Worm (Caenorhabditis elegans) whole organism, L4/young adult: ENCODE results near the gene Y47G7B.2.

ENCODE experiments used
- W03F9.2 ChIP-seq: fragments of 150-350 bp; optimal IDR thresholded peaks from 2 replicates; lab custom pipeline; 2014; ENCODE audit warnings: missing biosample characterization, missing genetic modification characterization
- dao-5 ChIP-seq: sonication (generic microtip); optimal IDR thresholded peaks from 2 replicates; lab custom pipeline; 2016; ENCODE audit warnings: missing genotype, missing genetic modification characterization, moderate library complexity, missing compliant biosample characterization
- him-1 ChIP-seq: sonication (generic microtip); optimal IDR thresholded peaks from 2 replicates; lab custom pipeline; 2016; ENCODE audit warnings: missing genotype, missing genetic modification reagents, missing genetic modification characterization, missing compliant biosample characterization

Y47G7B.2 gene

DNA sequence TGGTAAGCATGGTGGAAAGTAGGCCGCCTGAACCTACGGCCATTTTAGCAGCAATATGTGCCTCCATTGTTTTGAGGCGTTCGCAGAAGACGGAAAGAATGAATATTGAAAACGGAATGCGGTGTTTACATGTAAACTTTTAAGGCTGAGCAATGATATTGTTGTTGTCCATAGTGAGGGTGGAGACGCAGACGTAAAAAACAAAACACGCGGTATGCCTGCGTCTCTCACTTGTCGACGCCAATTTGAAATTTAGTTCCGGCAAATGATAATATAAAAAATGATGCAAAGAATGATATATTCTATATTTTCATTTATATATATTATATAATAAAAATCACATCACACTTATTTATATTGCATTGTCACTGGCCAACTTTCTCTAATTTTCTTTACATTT lies at the start of gene Y47G7B.2:
Gene Y47G7B.2 (minus strand): TSS at position 143 of the 400 bp plus-strand sequence.
- TF ChIP-seq him-1 (tag; lab: Kevin White, UChicago) (no peak), dao-5 (tag; lab: Kevin White, UChicago) (no peak), W03F9.2 (tag; lab: Kevin White, UChicago) (no peak)

DNA sequence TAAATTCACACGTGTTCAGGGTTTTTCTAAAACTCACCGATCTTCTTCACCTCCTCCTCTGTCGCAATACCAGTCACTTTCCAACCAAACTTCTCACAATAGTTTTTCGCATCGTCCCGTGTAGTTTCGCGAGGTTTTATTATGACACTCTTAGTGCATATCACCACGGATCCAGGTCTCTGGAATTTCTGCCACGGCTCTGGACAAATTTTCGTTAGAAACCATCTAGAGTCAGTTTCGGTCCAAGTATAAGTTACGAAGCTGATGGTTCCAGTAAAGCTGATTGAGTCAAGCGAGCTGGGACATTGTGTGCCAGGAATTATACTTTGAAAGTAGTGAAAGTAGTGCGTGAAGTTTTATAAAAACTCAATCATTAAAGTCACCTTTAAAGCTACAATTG lies 48.5 kb upstream of the Y47G7B.2 start:
- TF ChIP-seq dao-5 (tag; lab: Kevin White, UChicago) = no peak
- TF ChIP-seq him-1 (tag; lab: Kevin White, UChicago) = no peak
- TF ChIP-seq W03F9.2 (tag; lab: Kevin White, UChicago) = no peak

DNA sequence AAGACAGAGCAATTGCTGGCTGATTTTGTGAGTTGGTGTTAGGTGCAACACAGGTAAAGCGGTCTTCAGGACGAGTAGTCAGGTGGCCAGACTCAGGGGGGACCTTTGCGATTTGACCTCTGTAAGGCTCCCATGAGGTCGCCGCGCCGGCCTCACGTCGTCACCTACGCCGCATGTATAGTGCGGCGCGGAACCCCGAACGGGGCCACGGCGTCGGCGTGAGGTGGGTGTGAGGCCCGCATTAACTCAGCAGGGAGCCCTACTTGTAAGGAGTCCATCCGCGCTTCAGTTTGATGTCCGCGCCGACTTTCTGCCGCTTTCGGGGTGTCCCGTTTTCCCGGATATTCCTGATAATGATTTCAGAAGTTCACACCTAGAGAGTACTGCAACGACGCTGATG lies 46.8 kb upstream of the Y47G7B.2 start:
- no peak for TF ChIP-seq dao-5 (tag; lab: Kevin White, UChicago)
- no peak for TF ChIP-seq him-1 (tag; lab: Kevin White, UChicago)
- no peak for TF ChIP-seq W03F9.2 (tag; lab: Kevin White, UChicago)

DNA sequence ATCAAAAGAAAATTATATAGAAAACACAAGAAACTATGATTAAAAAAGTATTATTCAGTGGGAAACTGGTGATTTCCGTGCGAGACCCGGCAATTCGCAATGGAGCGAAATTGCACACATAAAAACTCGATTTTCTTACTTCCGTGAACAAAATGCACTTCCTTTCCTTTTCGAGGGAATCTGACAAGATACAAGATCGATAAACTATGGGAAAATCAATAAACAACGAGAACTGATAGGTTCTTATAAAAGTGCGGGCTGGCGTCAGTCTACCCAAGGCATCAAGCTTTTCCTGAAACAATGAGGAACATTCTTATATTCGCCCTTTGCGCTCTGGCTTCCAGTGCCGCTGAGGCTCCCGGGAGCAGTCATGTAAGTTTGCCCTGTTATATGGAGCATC lies 45.2 kb upstream of the Y47G7B.2 start, which contains the start of gene F29A7.3:
Gene F29A7.3 (plus strand): TSS at position 301 of the 400 bp plus-strand sequence.
- TF ChIP-seq dao-5 (tag; lab: Kevin White, UChicago) (no peak), him-1 (tag; lab: Kevin White, UChicago) (no peak), W03F9.2 (tag; lab: Kevin White, UChicago) (no peak)

DNA sequence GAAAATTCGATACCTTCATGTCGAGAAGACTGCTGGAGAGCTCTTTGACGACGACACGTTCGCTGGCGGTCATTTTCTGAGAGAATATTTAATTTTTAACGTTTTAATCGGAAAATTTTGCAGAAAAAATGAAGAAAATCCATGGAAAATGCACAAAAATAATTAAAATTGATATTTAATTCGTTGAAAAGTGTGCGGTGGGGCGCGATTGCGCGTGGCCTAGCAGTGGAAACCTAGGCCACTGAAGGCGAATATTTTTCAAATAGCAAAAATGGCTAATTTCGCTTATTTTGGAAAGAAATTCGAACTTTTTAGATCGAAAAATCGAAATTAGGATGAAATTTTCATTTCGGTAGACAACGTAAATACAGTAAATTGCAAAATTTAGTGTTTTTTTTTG lies 44.7 kb upstream of the Y47G7B.2 start, which contains the start of gene F29A7.6:
Gene F29A7.6 (minus strand): TSS at position 76 of the 400 bp plus-strand sequence.
- TF ChIP-seq W03F9.2 (tag; lab: Kevin White, UChicago) = peak; percentile 76
- no peak for TF ChIP-seq dao-5 (tag; lab: Kevin White, UChicago)
- no peak for TF ChIP-seq him-1 (tag; lab: Kevin White, UChicago)

DNA sequence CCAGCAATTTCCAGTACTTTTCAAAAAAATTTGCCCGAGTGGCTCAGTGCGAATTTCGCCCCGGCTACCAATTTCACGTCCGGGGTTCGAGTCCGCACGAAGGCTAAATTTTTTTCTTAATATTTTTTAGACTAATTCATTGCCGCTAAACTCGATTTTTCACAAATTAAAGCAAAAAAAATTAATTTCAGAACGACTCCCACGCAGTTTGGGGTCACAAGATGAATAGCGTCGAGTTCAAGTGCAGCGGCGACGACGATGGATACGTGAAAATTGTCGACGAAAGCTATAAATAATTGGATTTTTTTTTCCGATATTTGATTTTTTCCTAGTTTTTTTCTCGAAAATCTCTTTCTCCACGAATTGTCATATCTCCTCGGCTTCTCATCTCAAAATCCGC lies 43.5 kb upstream of the Y47G7B.2 start:
- no peak for TF ChIP-seq him-1 (tag; lab: Kevin White, UChicago)
- no peak for TF ChIP-seq dao-5 (tag; lab: Kevin White, UChicago)
- no peak for TF ChIP-seq W03F9.2 (tag; lab: Kevin White, UChicago)

DNA sequence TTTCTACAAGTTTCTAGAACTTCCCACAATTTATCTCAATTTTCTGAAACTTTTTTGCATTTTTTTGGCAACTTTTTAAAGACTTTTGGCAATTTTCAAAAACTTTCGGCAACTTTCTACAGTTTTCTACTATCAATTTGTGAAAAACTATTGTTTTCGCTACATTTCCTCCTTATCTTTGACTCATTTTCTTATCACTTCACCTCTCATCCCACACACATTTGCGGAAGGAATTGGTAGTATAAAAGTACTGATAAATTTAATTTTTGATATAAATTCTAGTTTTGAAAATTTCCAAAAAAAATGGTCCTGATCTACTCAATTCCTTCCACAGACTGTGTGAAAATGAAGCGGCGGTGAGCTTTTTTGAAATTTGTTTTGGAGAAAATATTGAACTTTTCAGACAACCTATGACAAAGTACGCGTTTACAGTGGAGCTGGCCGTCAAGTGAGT lies 41.8 kb upstream of the Y47G7B.2 start, which contains the start of gene F29A7.4:
Gene F29A7.4 (plus strand): TSS at position 404 of the 454 bp plus-strand sequence.
- TF ChIP-seq W03F9.2 (tag; lab: Kevin White, UChicago) = no peak
- no peak for TF ChIP-seq him-1 (tag; lab: Kevin White, UChicago)
- no peak for TF ChIP-seq dao-5 (tag; lab: Kevin White, UChicago)

DNA sequence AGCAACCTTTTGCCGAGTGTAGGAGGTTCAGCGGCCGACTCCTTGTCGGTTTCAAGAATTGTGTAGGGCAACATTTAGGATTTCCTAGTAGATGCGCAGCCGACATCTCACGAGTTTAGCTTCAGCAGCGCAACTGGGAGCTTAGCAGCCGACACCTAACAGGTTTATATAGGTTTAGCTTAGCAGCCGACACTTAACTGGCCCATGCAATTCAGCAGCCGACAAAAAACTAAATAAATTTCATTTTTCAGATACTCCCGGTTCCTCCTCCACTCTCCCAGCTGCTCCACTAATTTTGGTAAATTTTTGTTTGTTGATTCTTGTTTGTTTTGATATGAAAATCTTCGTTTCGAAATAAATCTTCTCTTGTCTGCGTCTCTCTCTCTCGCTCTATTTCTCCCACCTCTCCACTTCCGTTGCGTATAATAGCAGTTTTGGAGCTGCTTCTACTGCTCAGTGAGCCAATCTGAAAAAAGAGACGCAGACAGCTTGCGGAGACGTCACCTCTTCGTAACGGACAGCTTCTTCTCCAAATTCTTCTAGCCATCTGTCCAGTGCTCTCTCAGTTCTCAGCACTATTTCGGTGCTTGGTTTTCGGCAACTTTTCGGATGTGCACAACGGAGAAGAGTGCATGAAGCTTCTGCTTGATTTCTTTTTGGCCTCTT lies 40.3 kb upstream of the Y47G7B.2 start:
- TF ChIP-seq dao-5 (tag; lab: Kevin White, UChicago) (no peak), him-1 (tag; lab: Kevin White, UChicago) (peak; percentile 18), W03F9.2 (tag; lab: Kevin White, UChicago) (no peak)

DNA sequence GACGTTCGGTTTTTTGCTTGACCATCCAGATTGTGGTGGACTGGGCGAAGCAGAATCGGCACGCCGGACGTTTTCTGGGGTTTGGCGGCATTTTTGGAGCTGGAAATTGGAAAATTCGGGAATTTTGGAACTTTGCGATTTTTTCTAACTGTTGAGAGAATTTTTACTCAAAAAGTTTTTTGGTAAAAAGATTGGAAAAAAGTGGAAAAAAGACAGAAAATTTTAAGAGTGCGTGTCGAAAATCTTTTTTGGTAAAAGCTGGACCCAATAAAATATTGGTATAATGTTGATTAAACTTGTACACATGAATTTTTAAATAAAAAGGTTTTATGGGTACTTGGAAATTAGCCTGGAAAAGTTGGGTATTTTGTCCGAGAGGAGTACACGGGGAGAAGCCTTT lies 34.4 kb upstream of the Y47G7B.2 start, which contains the start of gene T05A8.7:
Gene T05A8.7 (minus strand): TSS at position 101 of the 400 bp plus-strand sequence.
- TF ChIP-seq W03F9.2 (tag; lab: Kevin White, UChicago) (no peak), him-1 (tag; lab: Kevin White, UChicago) (no peak), dao-5 (tag; lab: Kevin White, UChicago) (no peak)

DNA sequence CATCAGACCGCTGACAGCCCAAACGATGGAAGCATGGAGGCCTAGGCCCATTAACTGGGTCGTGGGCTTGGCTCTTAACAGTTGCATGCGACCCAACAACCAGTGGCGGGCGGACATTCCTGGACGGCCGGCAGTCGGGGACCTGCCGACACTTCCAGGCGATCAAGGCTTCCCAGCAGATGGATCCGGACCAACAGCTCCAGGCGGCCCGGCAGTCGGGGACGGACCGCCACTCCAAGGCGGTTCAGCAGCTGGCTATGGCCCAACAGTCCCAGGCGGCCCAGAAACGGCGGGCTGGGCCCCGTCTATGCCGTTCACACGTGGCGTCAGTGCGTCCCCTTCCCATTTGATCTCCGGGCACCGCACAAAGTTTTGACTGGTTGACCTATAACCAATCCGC lies 33.6 kb upstream of the Y47G7B.2 start:
- TF ChIP-seq dao-5 (tag; lab: Kevin White, UChicago) (no peak), him-1 (tag; lab: Kevin White, UChicago) (no peak), W03F9.2 (tag; lab: Kevin White, UChicago) (no peak)

DNA sequence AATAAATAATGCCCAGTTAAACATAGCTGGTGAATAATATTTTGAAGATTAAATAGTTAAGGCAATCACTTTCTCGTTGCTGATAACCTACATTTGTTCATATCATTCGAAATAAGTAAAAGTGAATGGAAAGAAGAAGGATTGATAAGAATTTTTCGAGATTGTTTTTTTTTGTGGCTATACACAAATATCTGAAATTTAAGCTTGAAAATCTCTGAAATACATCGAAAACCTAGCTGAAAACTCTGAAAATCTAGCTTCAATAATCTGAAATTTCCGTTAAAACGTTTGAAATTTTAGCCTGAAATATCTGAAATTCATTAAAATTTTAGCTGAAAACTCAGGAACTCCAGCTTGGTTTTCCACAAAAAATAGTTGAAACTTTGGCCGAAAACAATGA lies 31.8 kb upstream of the Y47G7B.2 start, which contains the start of gene T05A8.6:
Gene T05A8.6 (minus strand): TSS at position 101 of the 400 bp plus-strand sequence.
- TF ChIP-seq dao-5 (tag; lab: Kevin White, UChicago) (no peak), W03F9.2 (tag; lab: Kevin White, UChicago) (no peak)

DNA sequence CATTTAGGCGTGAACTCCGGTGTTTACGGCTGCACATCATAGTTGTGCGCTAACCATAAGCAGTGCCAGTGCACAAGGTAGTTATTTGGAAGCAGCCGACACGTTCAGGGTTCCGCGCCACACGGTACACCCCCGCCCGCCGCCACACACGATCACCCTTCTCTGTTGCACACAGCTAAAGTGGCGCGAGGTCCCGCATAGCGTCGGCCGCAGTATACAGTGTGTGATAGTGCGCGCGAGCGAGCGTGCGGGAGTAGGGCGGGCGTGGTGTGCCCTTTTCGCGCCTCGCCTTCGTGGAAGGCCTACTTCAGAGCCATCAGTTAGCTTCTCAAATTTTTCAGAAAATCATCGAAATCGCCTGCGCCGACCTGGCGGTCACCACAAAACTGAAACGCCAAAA lies 29.1 kb upstream of the Y47G7B.2 start:
- TF ChIP-seq dao-5 (tag; lab: Kevin White, UChicago) = no peak
- no peak for TF ChIP-seq W03F9.2 (tag; lab: Kevin White, UChicago)
- no peak for TF ChIP-seq him-1 (tag; lab: Kevin White, UChicago)

DNA sequence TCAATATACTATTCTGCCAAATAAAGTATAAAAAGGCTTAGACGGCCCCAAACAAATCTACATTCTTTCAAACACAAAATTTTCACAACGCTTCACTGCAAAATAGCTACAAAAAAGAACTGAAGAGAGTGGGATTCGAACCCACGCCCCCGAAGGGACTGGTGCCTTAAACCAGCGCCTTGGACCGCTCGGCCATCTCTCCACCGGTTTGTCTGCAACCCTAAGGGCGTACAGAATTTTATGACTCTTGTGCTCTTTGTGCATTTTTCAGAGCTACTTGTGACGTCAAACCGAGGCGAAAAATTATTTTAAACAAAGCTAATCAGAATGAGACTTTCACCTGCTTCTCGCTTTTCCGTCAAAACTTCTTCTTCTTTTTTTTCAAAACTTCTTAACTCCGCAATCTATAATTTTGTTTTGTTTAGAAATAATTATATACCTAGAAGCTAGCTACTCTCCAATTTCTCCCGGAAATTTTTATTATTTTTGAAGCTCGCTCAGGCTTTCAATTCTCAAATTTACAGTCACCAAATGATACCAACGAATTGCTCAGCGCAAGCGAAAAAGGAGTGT lies 28.4 kb upstream of the Y47G7B.2 start, which contains the start of gene T05A8.8:
Gene T05A8.8 (plus strand): TSS at position 523 of the 573 bp plus-strand sequence.
- TF ChIP-seq dao-5 (tag; lab: Kevin White, UChicago) = no peak
- TF ChIP-seq him-1 (tag; lab: Kevin White, UChicago) = no peak
- no peak for TF ChIP-seq W03F9.2 (tag; lab: Kevin White, UChicago)
